Worm (Caenorhabditis elegans): ENCODE results near the gene F40C5.1.

DNA sequence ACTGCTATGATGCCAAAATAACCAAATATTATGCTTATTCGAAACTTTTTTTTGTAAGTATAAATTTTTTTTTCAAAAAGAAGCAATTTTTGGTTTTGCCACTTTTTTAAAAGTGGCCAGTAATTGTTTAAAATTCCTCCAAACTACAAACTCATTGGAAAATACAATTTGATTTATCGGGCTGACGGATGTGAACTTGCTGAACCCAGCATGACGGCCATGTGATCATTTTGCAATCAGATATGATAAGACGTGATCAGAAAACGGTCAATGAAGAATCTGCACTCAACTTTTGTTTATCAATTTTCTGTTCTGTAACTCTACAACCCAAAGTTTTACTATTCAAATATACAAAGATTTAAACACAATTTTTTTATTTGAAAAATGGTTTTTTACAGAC lies 33.9 kb downstream of the F40C5.1 start:
- no peak for TF ChIP-seq him-1 (tag; optimal IDR thresholded peaks at IDR 0.05)
- TF ChIP-seq dao-5 (tag; optimal IDR thresholded peaks at IDR 0.05): no peak
- no peak for TF ChIP-seq W03F9.2 (tag; optimal IDR thresholded peaks at IDR 0.05)
